Fruit fly (Drosophila melanogaster) whole organism, embryonic: ENCODE results near the gene Pstk.

ENCODE experiments used
- Adf1 ChIP-seq: fragments of 200-800 bp; sonication (Bioruptor generic); IDR thresholded peaks from 2 replicates; pipeline ENCODE4 v1.3.6; 2022; ENCODE audit warnings: missing biosample characterization, missing genetic modification characterization
- B-H1 ChIP-seq: fragments of 200-800 bp; sonication (Bioruptor generic); IDR thresholded peaks from 3 replicates; pipeline ENCODE4 v1.3.6; 2022; ENCODE audit warnings: missing biosample characterization, missing genetic modification characterization
- CG10274 ChIP-seq: fragments of 200-800 bp; sonication (Bioruptor generic); optimal IDR thresholded peaks from 3 replicates; lab custom pipeline; 2017; ENCODE audit warnings: missing biosample characterization, mild to moderate bottlenecking, missing genetic modification characterization
- CG12659 ChIP-seq: fragments of 200-800 bp; sonication (Bioruptor generic); optimal IDR thresholded peaks from 3 replicates; lab custom pipeline; 2017; ENCODE audit warnings: mild to moderate bottlenecking, missing biosample characterization, missing genetic modification reagents, missing genetic modification characterization
- CG13287 ChIP-seq: fragments of 200-800 bp; sonication (Bioruptor generic); IDR thresholded peaks from 2 replicates; pipeline ENCODE4 v1.3.6; 2022; ENCODE audit warnings: missing biosample characterization, missing genetic modification characterization; ENCODE audit not compliant: partially characterized antibody
- CG13424 ChIP-seq: fragments of 200-800 bp; sonication (Bioruptor generic); optimal IDR thresholded peaks from 2 replicates; lab custom pipeline; 2019; ENCODE audit warnings: missing biosample characterization, mild to moderate bottlenecking, missing genetic modification characterization, moderate library complexity
- CG14710 ChIP-seq: fragments of 200-800 bp; sonication (Bioruptor generic); optimal IDR thresholded peaks from 3 replicates; lab custom pipeline; 2019; ENCODE audit warnings: missing biosample characterization, mild to moderate bottlenecking, missing genetic modification characterization, moderate library complexity
- CG15011 ChIP-seq: fragments of 200-800 bp; sonication (Bioruptor generic); optimal IDR thresholded peaks from 3 replicates; lab custom pipeline; 2018; ENCODE audit warnings: missing biosample characterization, mild to moderate bottlenecking, missing genetic modification characterization
- CG1647 ChIP-seq: fragments of 200-800 bp; sonication (Bioruptor generic); optimal IDR thresholded peaks from 3 replicates; lab custom pipeline; 2016; ENCODE audit warnings: missing biosample characterization, missing genetic modification characterization
- CG17328 ChIP-seq: fragments of 200-800 bp; sonication (Bioruptor generic); IDR thresholded peaks from 2 replicates; pipeline ENCODE4 v1.3.6; 2022; ENCODE audit warnings: missing biosample characterization, missing genetic modification characterization
- CG1792 ChIP-seq: fragments of 200-800 bp; sonication (Bioruptor generic); optimal IDR thresholded peaks from 2 replicates; lab custom pipeline; 2016; ENCODE audit warnings: missing biosample characterization, missing genetic modification characterization
- CG2199 ChIP-seq: fragments of 200-800 bp; sonication (Bioruptor generic); IDR thresholded peaks from 3 replicates; pipeline ENCODE4 v1.3.6; 2022; ENCODE audit warnings: missing biosample characterization, missing genetic modification characterization
- CG42726 ChIP-seq: fragments of 200-800 bp; sonication (Bioruptor generic); IDR thresholded peaks from 2 replicates; pipeline ENCODE4 v1.3.6; 2022; ENCODE audit warnings: missing biosample characterization, missing genetic modification characterization; ENCODE audit not compliant: partially characterized antibody
- CG4360 ChIP-seq: fragments of 200-800 bp; sonication (Bioruptor generic); IDR thresholded peaks from 2 replicates; pipeline ENCODE4 v1.3.6; 2022; ENCODE audit warnings: missing biosample characterization, missing genetic modification characterization
- CG4617 ChIP-seq: fragments of 200-800 bp; sonication (Bioruptor generic); optimal IDR thresholded peaks from 3 replicates; lab custom pipeline; 2016; ENCODE audit warnings: missing biosample characterization, missing genetic modification characterization, borderline replicate concordance
- CG6272 ChIP-seq: fragments of 200-800 bp; sonication (Bioruptor generic); IDR thresholded peaks from 2 replicates; pipeline ENCODE4 v1.3.6; 2022; ENCODE audit warnings: missing biosample characterization, missing genetic modification characterization
- CG6813 ChIP-seq: fragments of 200-800 bp; sonication (Bioruptor generic); optimal IDR thresholded peaks from 2 replicates; lab custom pipeline; 2017; ENCODE audit warnings: missing biosample characterization, missing genetic modification characterization, mild to moderate bottlenecking, moderate library complexity, missing genetic modification reagents
- CG8765 ChIP-seq: fragments of 200-800 bp; sonication (Bioruptor generic); IDR thresholded peaks from 2 replicates; pipeline ENCODE4 v1.3.6; 2022; ENCODE audit warnings: missing biosample characterization, missing genetic modification characterization
- Dek ChIP-seq: fragments of 200-800 bp; sonication (Bioruptor generic); optimal IDR thresholded peaks from 3 replicates; lab custom pipeline; 2019; ENCODE audit warnings: missing biosample characterization, mild to moderate bottlenecking, missing genetic modification characterization, moderate library complexity
- H15 ChIP-seq: fragments of 200-800 bp; sonication (Bioruptor generic); IDR thresholded peaks from 3 replicates; pipeline ENCODE4 v1.3.6; 2022; ENCODE audit warnings: missing biosample characterization, missing genetic modification characterization
- HLHmδ ChIP-seq: fragments of 200-800 bp; sonication (Bioruptor generic); optimal IDR thresholded peaks from 2 replicates; lab custom pipeline; 2018; ENCODE audit warnings: missing biosample characterization, mild to moderate bottlenecking, missing genetic modification characterization, moderate library complexity
- Hr39 ChIP-seq: fragments of >200 bp; optimal IDR thresholded peaks from 2 replicates; lab custom pipeline; 2017
- MBD-R2 ChIP-seq: fragments of 200-800 bp; sonication (Bioruptor generic); IDR thresholded peaks from 2 replicates; pipeline ENCODE4 v1.3.6; 2022; ENCODE audit warnings: missing biosample characterization, missing genetic modification characterization
- MESR4 ChIP-seq: fragments of 200-800 bp; sonication (Bioruptor generic); optimal IDR thresholded peaks from 2 replicates; lab custom pipeline; 2018; ENCODE audit warnings: missing biosample characterization, mild to moderate bottlenecking, missing genetic modification characterization, moderate library complexity
- Mad ChIP-seq: fragments of 200-800 bp; sonication (Bioruptor generic); optimal IDR thresholded peaks from 2 replicates; lab custom pipeline; 2016; ENCODE audit warnings: missing biosample characterization, missing genetic modification characterization
- NC2α ChIP-seq: fragments of 200-800 bp; sonication (Bioruptor generic); optimal IDR thresholded peaks from 2 replicates; lab custom pipeline; 2016; ENCODE audit warnings: missing biosample characterization, missing genetic modification characterization
- Pdp1 ChIP-seq, 2 experiments: fragments of 200-800 bp; sonication (Bioruptor generic); optimal IDR thresholded peaks; 3 replicates each; lab custom pipeline; 2016; ENCODE audit warnings: missing biosample characterization in 2 of 2, missing genetic modification characterization in 2 of 2, mild to moderate bottlenecking in 1 of 2, moderate library complexity in 1 of 2
- Rfx ChIP-seq: fragments of 200-800 bp; sonication (Bioruptor generic); IDR thresholded peaks from 2 replicates; pipeline ENCODE4 v1.3.6; 2022; ENCODE audit warnings: missing biosample characterization, missing genetic modification characterization
- Rx ChIP-seq: fragments of 200-800 bp; sonication (Bioruptor generic); IDR thresholded peaks from 2 replicates; pipeline ENCODE4 v1.3.6; 2022; ENCODE audit warnings: missing biosample characterization, missing genetic modification characterization
- Xbp1 ChIP-seq: fragments of 200-800 bp; sonication (Bioruptor generic); optimal IDR thresholded peaks from 3 replicates; lab custom pipeline; 2016; ENCODE audit warnings: missing biosample characterization, mild to moderate bottlenecking, missing genetic modification characterization
- YL-1 ChIP-seq: fragments of 200-800 bp; sonication (Bioruptor generic); optimal IDR thresholded peaks from 3 replicates; lab custom pipeline; 2017; ENCODE audit warnings: missing biosample characterization, mild to moderate bottlenecking, missing genetic modification characterization
- chinmo ChIP-seq: fragments of 200-800 bp; sonication (Bioruptor generic); IDR thresholded peaks from 4 replicates; pipeline ENCODE4 v1.3.6; 2022; ENCODE audit warnings: missing biosample characterization, missing genetic modification characterization; ENCODE audit not compliant: partially characterized antibody
- dysf ChIP-seq: fragments of 200-800 bp; sonication (Bioruptor generic); IDR thresholded peaks from 3 replicates; pipeline ENCODE4 v1.3.6; 2022; ENCODE audit warnings: missing biosample characterization, missing genetic modification characterization
- ind ChIP-seq: fragments of 200-800 bp; sonication (Bioruptor generic); optimal IDR thresholded peaks from 3 replicates; lab custom pipeline; 2016; ENCODE audit warnings: missing biosample characterization, missing genetic modification characterization
- lilli ChIP-seq: fragments of 200-800 bp; sonication (Bioruptor generic); optimal IDR thresholded peaks from 3 replicates; lab custom pipeline; 2016; ENCODE audit warnings: missing biosample characterization, missing genetic modification characterization
- lola ChIP-seq, 3 experiments: fragments of >200 bp in 2 of 3; fragments of 200-800 bp in 1 of 3; sonication (Bioruptor generic) in 1 of 3; optimal IDR thresholded peaks; 2 replicates each; lab custom pipeline; 2017 to 2019; ENCODE audit warnings: missing biosample characterization in 3 of 3, missing genetic modification characterization in 3 of 3, mild to moderate bottlenecking in 1 of 3, moderate library complexity in 1 of 3
- mam ChIP-seq: fragments of 200-800 bp; sonication (Bioruptor generic); optimal IDR thresholded peaks from 3 replicates; lab custom pipeline; 2016; ENCODE audit warnings: missing biosample characterization, missing genetic modification characterization
- nerfin-1 ChIP-seq: fragments of 200-800 bp; sonication (Bioruptor generic); optimal IDR thresholded peaks from 3 replicates; lab custom pipeline; 2019; ENCODE audit warnings: missing biosample characterization, mild to moderate bottlenecking, missing genetic modification characterization, moderate library complexity
- nmo ChIP-seq: fragments of 200-800 bp; sonication (Bioruptor generic); optimal IDR thresholded peaks from 2 replicates; lab custom pipeline; 2018; ENCODE audit warnings: missing biosample characterization, mild to moderate bottlenecking, missing genetic modification characterization, moderate library complexity
- p53 ChIP-seq: fragments of 200-800 bp; sonication (Bioruptor generic); optimal IDR thresholded peaks from 2 replicates; lab custom pipeline; 2016; ENCODE audit warnings: missing biosample characterization, missing genetic modification characterization
- peb ChIP-seq: fragments of 200-800 bp; sonication (Bioruptor generic); IDR thresholded peaks from 2 replicates; pipeline ENCODE4 v1.3.6; 2022; ENCODE audit warnings: missing biosample characterization, missing genetic modification characterization
- pum ChIP-seq: fragments of 200-800 bp; sonication (Bioruptor generic); optimal IDR thresholded peaks from 2 replicates; lab custom pipeline; 2016; ENCODE audit warnings: missing biosample characterization, missing genetic modification characterization
- ro ChIP-seq: fragments of 200-800 bp; sonication (Bioruptor generic); IDR thresholded peaks from 2 replicates; pipeline ENCODE4 v1.3.6; 2022; ENCODE audit warnings: missing biosample characterization, missing genetic modification characterization
- sens ChIP-seq: fragments of 200-800 bp; sonication (Bioruptor generic); peaks from one replicate; lab custom pipeline; 2016; ENCODE audit warnings: missing biosample characterization, missing genetic modification characterization
- shn ChIP-seq: fragments of 200-800 bp; sonication (Bioruptor generic); optimal IDR thresholded peaks from 3 replicates; lab custom pipeline; 2016; ENCODE audit warnings: missing biosample characterization, missing genetic modification characterization
- tgo ChIP-seq: fragments of 200-800 bp; sonication (Bioruptor generic); IDR thresholded peaks from 3 replicates; pipeline ENCODE4 v1.3.6; 2022; ENCODE audit warnings: missing biosample characterization, missing genetic modification characterization
- trem ChIP-seq: fragments of 200-800 bp; optimal IDR thresholded peaks from 3 replicates; lab custom pipeline; 2019; ENCODE audit warnings: missing biosample characterization, mild to moderate bottlenecking, missing genetic modification characterization, moderate library complexity
- ttk ChIP-seq: fragments of 200-800 bp; sonication (Bioruptor generic); IDR thresholded peaks from 2 replicates; pipeline ENCODE4 v2.1.2; 2022; ENCODE audit warnings: missing biosample characterization, missing genetic modification characterization
- tx ChIP-seq: fragments of 200-800 bp; sonication (Bioruptor generic); optimal IDR thresholded peaks from 2 replicates; lab custom pipeline; 2016; ENCODE audit warnings: missing biosample characterization, missing genetic modification characterization
- unpg ChIP-seq: fragments of 200-800 bp; sonication (Bioruptor generic); optimal IDR thresholded peaks from 3 replicates; lab custom pipeline; 2018; ENCODE audit warnings: missing biosample characterization, mild to moderate bottlenecking, missing genetic modification characterization, moderate library complexity
- vfl ChIP-seq: fragments of 200-800 bp; sonication (Bioruptor generic); optimal IDR thresholded peaks from 2 replicates; lab custom pipeline; 2016; ENCODE audit warnings: missing biosample characterization, missing genetic modification characterization

Gene Pstk

DNA sequence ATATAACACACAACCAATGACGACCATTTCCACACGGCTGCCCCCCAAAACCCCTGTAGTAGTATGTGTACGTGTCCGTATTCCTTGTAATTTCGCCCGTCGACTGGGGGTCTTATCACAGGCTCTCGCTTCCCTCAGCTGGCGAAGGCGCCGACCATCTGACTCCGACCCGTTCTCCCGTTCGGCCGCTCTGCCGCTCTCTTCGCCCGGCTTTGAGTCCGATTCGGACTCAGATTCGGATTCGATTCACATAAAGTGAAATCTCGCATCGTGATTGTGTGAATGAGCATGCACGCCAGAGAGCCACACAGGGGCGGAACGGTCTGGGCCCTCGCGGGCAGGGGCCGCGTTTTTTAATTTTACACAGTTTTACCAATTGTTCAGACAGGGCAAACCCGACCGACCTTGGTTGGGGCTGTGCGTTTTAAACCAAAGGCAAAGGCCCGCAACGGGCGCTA, 47.4 kb upstream of the Pstk start (continued):
- TF ChIP-seq NC2α (GFP tag; lab: Kevin White, UChicago) (no peak), peb (GFP tag; lab: Robert Waterston, UW) (peak; percentile 37; the same call in 1 of the 2 replicates), CG6272 (peak; percentile 71), dysf (peak; percentile 74), chinmo (GFP tag; lab: Robert Waterston, UW) (peak; percentile 88), CG6813 (GFP tag; lab: Kevin White, UChicago) (no peak), YL-1 (no peak), CG1647 (no peak), CG10274 (no peak), unpg (no peak), trem (no peak), CG17328 (peak; percentile 24; the same call in 1 of the 2 replicates), p53 (no peak), Adf1 (GFP tag; lab: Robert Waterston, UW) (peak; percentile 67), HLHmδ (GFP tag; lab: Kevin White, UChicago) (no peak), Pdp1 (GFP tag; optimal IDR thresholded peaks at IDR 0.05; lab: Kevin White, UChicago) (peak; percentile 27 to 43), Rx (GFP tag; lab: Robert Waterston, UW) (peak; percentile 52), tgo (peak; percentile 64), sens (GFP tag; lab: Kevin White, UChicago) (peak; percentile 75), MESR4 (GFP tag; lab: Kevin White, UChicago) (no peak), CG2199 (GFP tag; lab: Robert Waterston, UW) (0 out of 3 replicates have a peak, but pooled peaks have one; percentile 61), CG8765 (0 out of 2 replicates have a peak, but pooled peaks have one; percentile 6), pum (GFP tag; lab: Kevin White, UChicago) (peak; percentile 24), nmo (peak; percentile 5), Mad (GFP tag; lab: Kevin White, UChicago) (no peak), tx (GFP tag; lab: Kevin White, UChicago) (no peak), Rfx (GFP tag; lab: Robert Waterston, UW) (peak; percentile 89), H15 (GFP tag; lab: Robert Waterston, UW) (peak; percentile 51; the same call in 1 of the 3 replicates), ro (0 out of 2 replicates have a peak, but pooled peaks have one; percentile 25), CG13287 (peak; percentile 32; the same call in 1 of the 2 replicates), CG1792 (peak; percentile 8), vfl (GFP tag; lab: Kevin White, UChicago) (no peak), Dek (peak; percentile 13), B-H1 (no peak), CG13424 (tag; lab: Kevin White, UChicago) (peak; percentile 23), ttk (GFP tag; lab: Robert Waterston, UW) (peak; percentile 41; the same call in 1 of the 2 replicates), MBD-R2 (0 out of 2 replicates have a peak, but pooled peaks have one; percentile 23), mam (peak; percentile 54), CG4617 (no peak), CG12659 (GFP tag; lab: Kevin White, UChicago) (peak; percentile 3), CG42726 (GFP tag; lab: Robert Waterston, UW) (peak; percentile 82), lola (GFP tag; optimal IDR thresholded peaks at IDR 0.05; lab: Kevin White, UChicago) (no peak), shn (peak; percentile 45), lilli (peak; percentile 54), Hr39 (lab: Kevin White, UChicago) (no peak), CG4360 (GFP tag; lab: Robert Waterston, UW) (0 out of 2 replicates have a peak, but pooled peaks have one; percentile 10), ind (GFP tag; lab: Kevin White, UChicago) (peak; percentile 25), CG14710 (tag; lab: Kevin White, UChicago) (peak; percentile 3), CG15011 (GFP tag; lab: Kevin White, UChicago) (no peak), nerfin-1 (tag; lab: Kevin White, UChicago) (no peak), Xbp1 (GFP tag; lab: Kevin White, UChicago) (peak; percentile 31)
